Worm (Caenorhabditis elegans): ENCODE data around the gene C18A11.2.

The C18A11.2 gene

DNA sequence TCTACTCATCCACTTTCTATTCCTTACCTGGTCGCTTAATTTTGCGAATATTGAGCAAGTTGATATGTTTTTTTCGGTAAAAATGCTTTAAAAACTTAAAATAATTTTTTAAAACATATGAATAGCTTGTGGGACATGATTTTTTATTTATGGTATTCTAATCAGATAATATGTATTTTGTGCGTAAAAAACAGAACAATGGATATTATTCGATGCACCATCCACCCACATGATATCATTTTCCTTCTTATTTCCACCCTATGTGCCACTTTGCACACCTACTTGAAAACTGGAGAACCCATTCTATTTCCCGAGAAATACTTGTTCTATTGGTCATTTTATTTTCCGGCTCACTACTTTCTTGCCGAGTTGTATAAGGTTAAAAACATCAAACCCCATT is at the start of gene C18A11.2:
Gene C18A11.2, plus strand, starts transcription at position 301 of the 400 bp plus-strand sequence.
- TF ChIP-seq nhr-6 (tag; optimal IDR thresholded peaks at IDR 0.05) (no peak), elt-1 (tag; optimal IDR thresholded peaks at IDR 0.05) (no peak), ztf-4 (tag; optimal IDR thresholded peaks at IDR 0.05) (no peak), snpc-4 (tag; optimal IDR thresholded peaks at IDR 0.05) (no peak), sma-3 (GFP tag; optimal IDR thresholded peaks at IDR 0.05) (no peak), ama-1 (optimal IDR thresholded peaks at IDR 0.05) (no peak), crh-2 (tag; optimal IDR thresholded peaks at IDR 0.05) (no peak), ztf-1 (GFP tag; conservative IDR thresholded peaks at IDR 0.05) (no peak), peb-1 (tag; optimal IDR thresholded peaks at IDR 0.05) (no peak), aly-2 (tag; optimal IDR thresholded peaks at IDR 0.05) (no peak), sma-9 (GFP tag; optimal IDR thresholded peaks at IDR 0.05) (no peak), sma-9 (tag; optimal IDR thresholded peaks at IDR 0.05) (no peak), nhr-12 (tag; optimal IDR thresholded peaks at IDR 0.05) (no peak), egl-27 (tag; optimal IDR thresholded peaks at IDR 0.05) (no peak)

DNA sequence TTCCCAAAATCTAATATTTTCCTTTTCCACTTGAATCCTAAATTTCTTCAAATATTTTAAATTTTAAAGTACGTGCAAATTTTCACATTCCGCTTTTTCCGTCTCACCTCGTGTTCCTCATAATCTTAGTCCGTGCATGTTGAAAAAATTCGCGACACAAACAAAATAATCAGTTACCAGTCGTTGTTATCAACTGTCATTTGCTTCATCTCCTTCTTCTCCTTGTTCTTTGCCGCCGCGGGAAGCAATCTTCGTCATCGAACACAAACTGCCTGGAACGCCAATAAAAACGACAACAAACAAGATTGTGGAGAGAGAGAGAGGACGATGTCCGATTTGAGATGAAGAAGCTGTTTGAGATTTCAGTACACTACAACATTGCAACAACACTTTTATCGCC is 49.6 kb upstream of the C18A11.2 start, which contains the start of gene C34D10.5:
Gene C34D10.5, plus strand, starts transcription at position 269 of the 400 bp plus-strand sequence.
- TF ChIP-seq zag-1 (tag; optimal IDR thresholded peaks at IDR 0.05) (no peak), mab-5 (tag; optimal IDR thresholded peaks at IDR 0.05) (no peak), sma-3 (GFP tag; optimal IDR thresholded peaks at IDR 0.05) (peak; percentile 3), elt-1 (tag; optimal IDR thresholded peaks at IDR 0.05) (no peak)

DNA sequence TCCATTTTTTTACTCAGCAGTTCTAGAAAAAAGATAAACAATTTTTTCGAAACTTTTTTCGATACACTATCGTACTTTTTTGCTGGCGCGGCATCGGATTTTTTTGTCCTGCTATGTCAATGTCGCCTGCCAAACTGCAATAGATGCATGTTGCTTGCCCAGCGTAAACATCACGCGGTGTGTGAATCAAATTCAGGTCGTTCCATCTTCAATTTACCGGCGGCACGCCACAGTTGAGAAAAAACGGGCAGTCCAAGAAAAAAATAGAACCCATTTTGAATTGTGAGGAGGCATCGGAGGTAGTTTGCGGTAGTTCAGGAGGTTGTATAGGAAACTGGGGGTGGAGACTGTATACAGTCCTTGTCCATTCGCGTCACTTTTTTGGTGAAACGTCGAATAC is 48.9 kb upstream of the C18A11.2 start:
- no peak for TF ChIP-seq crh-2 (tag; optimal IDR thresholded peaks at IDR 0.05)
- peak in 1 of 2 experiments; percentile 1 for TF ChIP-seq lsy-2 (tag; optimal IDR thresholded peaks at IDR 0.05)
- TF ChIP-seq aly-2 (tag; optimal IDR thresholded peaks at IDR 0.05), result no peak
- no peak for TF ChIP-seq dmd-4 (tag; optimal IDR thresholded peaks at IDR 0.05)
- TF ChIP-seq skn-1 (tag; optimal IDR thresholded peaks at IDR 0.05), result no peak
- no peak for TF ChIP-seq ceh-16 (tag; optimal IDR thresholded peaks at IDR 0.05)
- peak; percentile 2 for TF ChIP-seq gmeb-1 (tag; optimal IDR thresholded peaks at IDR 0.05)
- peak; percentile 67 for TF ChIP-seq sma-9 (GFP tag; optimal IDR thresholded peaks at IDR 0.05)
- no peak for TF ChIP-seq sma-9 (tag; optimal IDR thresholded peaks at IDR 0.05)
- peak; percentile 0 for TF ChIP-seq sma-3 (GFP tag; optimal IDR thresholded peaks at IDR 0.05)
- TF ChIP-seq ama-1 (optimal IDR thresholded peaks at IDR 0.05), result peak; percentile 74
- TF ChIP-seq lin-13 (GFP tag; optimal IDR thresholded peaks at IDR 0.05), result no peak
- peak; percentile 58 for TF ChIP-seq nhr-25 (tag; optimal IDR thresholded peaks at IDR 0.05)
- no peak for TF ChIP-seq ztf-1 (GFP tag; conservative IDR thresholded peaks at IDR 0.05)
- peak; percentile 24 for TF ChIP-seq F13H6.1 (tag; optimal IDR thresholded peaks at IDR 0.05)
- no peak for TF ChIP-seq sem-4 (tag; optimal IDR thresholded peaks at IDR 0.05)
- TF ChIP-seq unc-62 (GFP tag; optimal IDR thresholded peaks at IDR 0.05), result no peak
- TF ChIP-seq nhr-77 (tag; optimal IDR thresholded peaks at IDR 0.05), result no peak
- no peak for TF ChIP-seq Y55F3AM.14 (GFP tag; optimal IDR thresholded peaks at IDR 0.05)
- TF ChIP-seq nhr-129 (tag; optimal IDR thresholded peaks at IDR 0.05), result peak; percentile 85

- TF ChIP-seq lin-13 (GFP tag; optimal IDR thresholded peaks at IDR 0.05) (peak; percentile 43), ztf-11 (tag; optimal IDR thresholded peaks at IDR 0.05) (no peak), sem-4 (tag; optimal IDR thresholded peaks at IDR 0.05) (peak; percentile 81), blmp-1 (tag; optimal IDR thresholded peaks at IDR 0.05; ENCODE audit: insufficient read depth) (peak; percentile 66), mdl-1 (tag; optimal IDR thresholded peaks at IDR 0.05) (peak; percentile 86 to 94), ama-1 (optimal IDR thresholded peaks at IDR 0.05) (peak; percentile 87), dmd-4 (tag; optimal IDR thresholded peaks at IDR 0.05) (no peak), unc-55 (GFP tag; optimal IDR thresholded peaks at IDR 0.05) (peak; percentile 76), nhr-25 (tag; optimal IDR thresholded peaks at IDR 0.05) (peak; percentile 87), nhr-21 (tag; optimal IDR thresholded peaks at IDR 0.05) (peak; percentile 85), skn-1 (tag; optimal IDR thresholded peaks at IDR 0.05) (no peak), ZK546.5 (tag; optimal IDR thresholded peaks at IDR 0.05) (no peak), gmeb-1 (tag; optimal IDR thresholded peaks at IDR 0.05) (peak; percentile 47), zag-1 (tag; optimal IDR thresholded peaks at IDR 0.05) (peak; percentile 62), unc-39 (tag; optimal IDR thresholded peaks at IDR 0.05) (no peak), snpc-4 (tag; optimal IDR thresholded peaks at IDR 0.05) (peak; percentile 56), lin-11 (tag; optimal IDR thresholded peaks at IDR 0.05) (peak; percentile 68), nhr-10 (tag; optimal IDR thresholded peaks at IDR 0.05) (no peak), nhr-129 (tag; optimal IDR thresholded peaks at IDR 0.05) (peak; percentile 93), nhr-237 (tag; optimal IDR thresholded peaks at IDR 0.05) (no peak), fos-1 (tag; optimal IDR thresholded peaks at IDR 0.05) (peak; percentile 81), nhr-11 (tag; optimal IDR thresholded peaks at IDR 0.05) (no peak), ztf-1 (GFP tag; conservative IDR thresholded peaks at IDR 0.05) (no peak), lsy-2 (tag; optimal IDR thresholded peaks at IDR 0.05) (peak; percentile 48 to 73), mbf-1 (tag; optimal IDR thresholded peaks at IDR 0.05) (no peak), nhr-6 (tag; optimal IDR thresholded peaks at IDR 0.05) (peak; percentile 41), egl-27 (tag; optimal IDR thresholded peaks at IDR 0.05) (peak; percentile 72), ceh-82 (tag; optimal IDR thresholded peaks at IDR 0.05) (no peak), elt-3 (tag; optimal IDR thresholded peaks at IDR 0.05) (no peak), sma-3 (GFP tag; optimal IDR thresholded peaks at IDR 0.05) (peak; percentile 70), mab-5 (tag; optimal IDR thresholded peaks at IDR 0.05) (peak; percentile 4), C34F6.9 (tag; optimal IDR thresholded peaks at IDR 0.05) (peak; percentile 83), lin-39 (tag; optimal IDR thresholded peaks at IDR 0.05) (no peak), crh-2 (tag; optimal IDR thresholded peaks at IDR 0.05) (peak; percentile 96), elt-1 (tag; optimal IDR thresholded peaks at IDR 0.05) (no peak)
Observed at ce11 chrX:8019665-8020064, 47.7 kb upstream of the C18A11.2 start.
